Worm (Caenorhabditis elegans): ENCODE measurements around the gene gyg-1.

The gyg-1 gene

ce11 chrX:3507214-3507613, 30.2 kb upstream of the gyg-1 start (continued):
- TF ChIP-seq F10E7.11 (tag; optimal IDR thresholded peaks at IDR 0.05) (no peak), snpc-4 (GFP tag; optimal IDR thresholded peaks at IDR 0.05) (no peak), snpc-4 (tag; optimal IDR thresholded peaks at IDR 0.05) (no peak), F23B12.7 (tag; optimal IDR thresholded peaks at IDR 0.05; ENCODE audit: insufficient read depth) (no peak)

ce11 chrX:3508906-3509305, 28.5 kb upstream of the gyg-1 start, which contains the start of gene sox-4:
sox-4 (minus strand) TSS chrX:3509006.
- TF ChIP-seq hsf-1 (GFP tag; IDR thresholded peaks at IDR 0.05) (no peak), nfya-2 (GFP tag; IDR thresholded peaks at IDR 0.05) (no peak), ztf-3 (GFP tag; optimal IDR thresholded peaks at IDR 0.05) (no peak), let-607 (tag; optimal IDR thresholded peaks at IDR 0.05) (no peak), attf-6 (GFP tag; IDR thresholded peaks at IDR 0.05) (no peak), F37B4.10 (GFP tag; IDR thresholded peaks at IDR 0.05) (no peak), C06A6.2 (GFP tag; conservative IDR thresholded peaks at IDR 0.05) (no peak), egl-44 (GFP tag; IDR thresholded peaks at IDR 0.05) (no peak), D2030.7 (GFP tag; IDR thresholded peaks at IDR 0.05) (no peak), lir-1 (GFP tag; conservative IDR thresholded peaks at IDR 0.05) (no peak), pha-4 (tag; optimal IDR thresholded peaks at IDR 0.05) (no peak), madf-10 (tag; optimal IDR thresholded peaks at IDR 0.05) (no peak), egl-18 (GFP tag; IDR thresholded peaks at IDR 0.05) (no peak), K11D2.4 (GFP tag; IDR thresholded peaks at IDR 0.05) (no peak), atf-7 (tag; optimal IDR thresholded peaks at IDR 0.05) (no peak), ccch-3 (GFP tag; optimal IDR thresholded peaks at IDR 0.05) (no peak)

- TF ChIP-seq madf-6 (GFP tag; IDR thresholded peaks at IDR 0.05) (no peak), Y67H2A.10 (GFP tag; conservative IDR thresholded peaks at IDR 0.05) (no peak), ZK185.1 (tag; optimal IDR thresholded peaks at IDR 0.05; ENCODE audit: poor library complexity, severe bottlenecking) (no peak), attf-5 (GFP tag; optimal IDR thresholded peaks at IDR 0.05) (no peak), nhr-27 (tag; optimal IDR thresholded peaks at IDR 0.05) (no peak), ceh-40 (GFP tag; IDR thresholded peaks at IDR 0.05) (no peak), lin-40 (tag; optimal IDR thresholded peaks at IDR 0.05) (no peak), dox-1 (GFP tag; IDR thresholded peaks at IDR 0.05) (no peak)
Observed at ce11 chrX:3513715-3514114, 23.7 kb upstream of the gyg-1 start.

ce11 chrX:3517141-3517540, 20.3 kb upstream of the gyg-1 start:
- TF ChIP-seq lir-1 (GFP tag; conservative IDR thresholded peaks at IDR 0.05) (no peak), pbrm-1 (GFP tag; IDR thresholded peaks at IDR 0.05) (no peak), nfyb-1 (GFP tag; IDR thresholded peaks at IDR 0.05) (no peak), nhr-27 (tag; optimal IDR thresholded peaks at IDR 0.05) (no peak), madf-3 (GFP tag; IDR thresholded peaks at IDR 0.05) (no peak), ceh-79 (tag; optimal IDR thresholded peaks at IDR 0.05) (no peak), tbp1 (GFP tag; optimal IDR thresholded peaks at IDR 0.05) (no peak), nfya-2 (GFP tag; IDR thresholded peaks at IDR 0.05) (no peak), T26A5.8 (tag; optimal IDR thresholded peaks at IDR 0.05) (no peak), madf-10 (tag; optimal IDR thresholded peaks at IDR 0.05) (no peak), efl-1 (GFP tag; optimal IDR thresholded peaks at IDR 0.05) (no peak)
